Worm (Caenorhabditis elegans): ENCODE results near the gene nasp-1.

Gene nasp-1

ce11 chrII:11097154-11097887 lies 9.1 kb upstream of the nasp-1 start, which contains the start of the genes rpl-36.A and nuo-1 (continued):
- TF ChIP-seq K11D2.4 (GFP tag; IDR thresholded peaks at IDR 0.05): 0 out of 2 replicates have a peak, but pooled peaks have one; percentile 9
- peak; percentile 42; the same call in 1 of the 2 replicates for TF ChIP-seq hmg-1.2 (GFP tag; IDR thresholded peaks at IDR 0.05)
- TF ChIP-seq dox-1 (GFP tag; IDR thresholded peaks at IDR 0.05): peak; percentile 38; the same call in 1 of the 2 replicates
- peak; percentile 47 for TF ChIP-seq tbp1 (GFP tag; optimal IDR thresholded peaks at IDR 0.05)
- no peak for TF ChIP-seq F57C9.4 (tag; optimal IDR thresholded peaks at IDR 0.05)
- TF ChIP-seq ceh-27 (GFP tag; optimal IDR thresholded peaks at IDR 0.05): peak; percentile 45
- no peak for TF ChIP-seq unc-130 (GFP tag; optimal IDR thresholded peaks at IDR 0.05)
- TF ChIP-seq bed-2 (GFP tag; IDR thresholded peaks at IDR 0.05): no peak
- TF ChIP-seq madf-10 (tag; optimal IDR thresholded peaks at IDR 0.05): no peak
- TF ChIP-seq lsy-27 (tag; optimal IDR thresholded peaks at IDR 0.05; ENCODE audit: borderline replicate concordance, insufficient read depth): no peak
- peak; percentile 50 for TF ChIP-seq ZK185.1 (tag; optimal IDR thresholded peaks at IDR 0.05; ENCODE audit: poor library complexity, severe bottlenecking)

ce11 chrII:11099841-11100240 lies 6.6 kb upstream of the nasp-1 start, which contains the start of gene C09H10.4:
Gene C09H10.4 (plus strand): TSS chrII:11100141.
- TF ChIP-seq Y79H2A.3 (GFP tag; conservative IDR thresholded peaks at IDR 0.05): peak; percentile 54; the same call in 1 of the 2 replicates
- no peak for TF ChIP-seq attf-6 (GFP tag; IDR thresholded peaks at IDR 0.05)

DNA sequence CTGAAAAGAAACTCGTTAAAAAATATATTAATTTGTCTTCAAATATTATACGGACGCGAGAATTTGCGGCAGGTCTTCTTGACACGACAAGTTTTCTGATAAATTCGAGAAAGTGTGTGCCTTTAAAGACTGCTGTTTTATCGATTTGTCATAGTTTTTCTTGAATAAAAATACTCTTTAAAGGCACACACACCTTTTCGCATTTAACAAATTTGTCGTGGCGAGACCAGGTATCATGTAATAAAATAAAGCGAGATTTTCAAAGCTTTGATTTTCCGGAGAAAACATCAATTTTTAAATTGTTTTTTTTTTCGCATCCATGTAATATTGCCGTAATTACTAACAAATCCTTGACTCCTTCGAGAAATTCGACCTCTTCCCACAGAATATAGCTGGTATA lies 5.2 kb upstream of the nasp-1 start:
- TF ChIP-seq ztf-3 (GFP tag; optimal IDR thresholded peaks at IDR 0.05) (no peak), tbp1 (GFP tag; optimal IDR thresholded peaks at IDR 0.05) (no peak)

- no peak for TF ChIP-seq snpc-4 (GFP tag; optimal IDR thresholded peaks at IDR 0.05)
- peak in 1 of 4 experiments; percentile 1 for TF ChIP-seq snpc-4 (tag; optimal IDR thresholded peaks at IDR 0.05)
- no peak for TF ChIP-seq akir-1 (GFP tag; optimal IDR thresholded peaks at IDR 0.05)
- TF ChIP-seq rec-8 (tag; optimal IDR thresholded peaks at IDR 0.05): no peak
- TF ChIP-seq mel-28 (tag; optimal IDR thresholded peaks at IDR 0.05; ENCODE audit: borderline replicate concordance): no peak
- peak; percentile 68 for TF ChIP-seq nhr-80 (tag; optimal IDR thresholded peaks at IDR 0.05)
- peak; percentile 26 for TF ChIP-seq F23B12.7 (tag; optimal IDR thresholded peaks at IDR 0.05; ENCODE audit: insufficient read depth)
- TF ChIP-seq attf-3 (GFP tag; conservative IDR thresholded peaks at IDR 0.05): peak; percentile 51; the same call in 1 of the 2 replicates
- no peak for TF ChIP-seq F37B4.10 (GFP tag; IDR thresholded peaks at IDR 0.05)
- TF ChIP-seq B0336.3 (GFP tag; IDR thresholded peaks at IDR 0.05): no peak
- TF ChIP-seq nhr-179 (tag; optimal IDR thresholded peaks at IDR 0.05): no peak
- no peak for TF ChIP-seq ceh-40 (GFP tag; IDR thresholded peaks at IDR 0.05)
- TF ChIP-seq ceh-58 (GFP tag; IDR thresholded peaks at IDR 0.05): no peak
- no peak for TF ChIP-seq nfya-2 (GFP tag; IDR thresholded peaks at IDR 0.05)
- TF ChIP-seq hlh-12 (tag; optimal IDR thresholded peaks at IDR 0.05): no peak
- TF ChIP-seq Y53F4B.3 (GFP tag; IDR thresholded peaks at IDR 0.05): no peak
- TF ChIP-seq mxl-1 (tag; optimal IDR thresholded peaks at IDR 0.05): no peak
- peak; percentile 44 for TF ChIP-seq K12H6.12 (tag; optimal IDR thresholded peaks at IDR 0.05)
- peak; percentile 90 for TF ChIP-seq attf-5 (GFP tag; optimal IDR thresholded peaks at IDR 0.05)
- peak in 1 of 3 experiments; percentile 59 for TF ChIP-seq lin-35 (GFP tag; optimal IDR thresholded peaks at IDR 0.05)
- TF ChIP-seq lsl-1 (GFP tag; optimal IDR thresholded peaks at IDR 0.05): no peak
- no peak for TF ChIP-seq rpc-1 (optimal IDR thresholded peaks at IDR 0.05)
- TF ChIP-seq rpc-1 (tag; optimal IDR thresholded peaks at IDR 0.05): no peak
- TF ChIP-seq zfh-2 (GFP tag; conservative IDR thresholded peaks at IDR 0.05): peak; percentile 60
- no peak for TF ChIP-seq repo-1 (tag; optimal IDR thresholded peaks at IDR 0.05)
- peak; percentile 59; the same call in 1 of the 2 replicates for TF ChIP-seq dox-1 (GFP tag; IDR thresholded peaks at IDR 0.05)
- TF ChIP-seq C06A6.2 (GFP tag; conservative IDR thresholded peaks at IDR 0.05): no peak
- peak; percentile 52 for TF ChIP-seq ceh-27 (GFP tag; optimal IDR thresholded peaks at IDR 0.05)
- TF ChIP-seq tbx-9 (tag; optimal IDR thresholded peaks at IDR 0.05; ENCODE audit: borderline replicate concordance): no peak
- peak; percentile 77 for TF ChIP-seq mcd-1 (GFP tag; IDR thresholded peaks at IDR 0.05)
- TF ChIP-seq ztf-26 (tag; optimal IDR thresholded peaks at IDR 0.05): no peak
Observed at ce11 chrII:11103052-11103451, 3.4 kb upstream of the nasp-1 start.
